Worm (Caenorhabditis elegans) whole organism, L4 larva: Measurements from ENCODE around the gene W06E11.1.

Experiments
- D1046.2 ChIP-seq: fragments of 200-800 bp; sonication (Bioruptor generic); IDR thresholded peaks from 2 replicates; pipeline ENCODE4 v1.3.6; 2022; ENCODE audit warnings: missing genetic modification characterization, missing compliant biosample characterization
- F26F4.8 ChIP-seq: fragments of 200-800 bp; sonication (Bioruptor generic); conservative IDR thresholded peaks from 2 replicates; pipeline ENCODE4 v1.3.6; 2022; ENCODE audit warnings: missing genetic modification characterization, missing compliant biosample characterization
- F37D6.2 ChIP-seq: sonication (generic microtip); optimal IDR thresholded peaks from 2 replicates; lab custom pipeline; 2016; ENCODE audit warnings: mild to moderate bottlenecking, missing genetic modification characterization, missing compliant biosample characterization
- F49E8.2 ChIP-seq: sonication (generic microtip); optimal IDR thresholded peaks from 2 replicates; lab custom pipeline; 2016; ENCODE audit warnings: missing compliant biosample characterization, mild to moderate bottlenecking, missing genetic modification characterization, borderline replicate concordance
- R02D3.7 ChIP-seq: fragments of 150-350 bp; sonication (generic microtip); optimal IDR thresholded peaks from 3 replicates; lab custom pipeline; 2014; ENCODE audit warnings: missing biosample characterization, missing genetic modification characterization
- Y105C5A.15 ChIP-seq: fragments of 200-800 bp; sonication (Bioruptor generic); IDR thresholded peaks from 2 replicates; pipeline ENCODE4 v1.3.6; 2022; ENCODE audit warnings: missing genetic modification characterization, missing compliant biosample characterization
- aha-1 ChIP-seq: fragments of 150-350 bp; peaks from one replicate; lab custom pipeline; 2014; ENCODE audit warnings: missing biosample characterization, missing genetic modification characterization
- ama-1 ChIP-seq: fragments of 150-350 bp; optimal IDR thresholded peaks from 2 replicates; lab custom pipeline; 2014; ENCODE audit warnings: inconsistent platforms, mixed read lengths
- ceh-28 ChIP-seq: fragments of 150-350 bp; optimal IDR thresholded peaks from 2 replicates; lab custom pipeline; 2014; ENCODE audit warnings: missing biosample characterization, missing genetic modification reagents, missing genetic modification characterization
- ceh-44 ChIP-seq: fragments of 200-800 bp; sonication (Bioruptor generic); IDR thresholded peaks from 2 replicates; pipeline ENCODE4 v1.3.6; 2022; ENCODE audit warnings: missing genetic modification reagents, missing genetic modification characterization, missing compliant biosample characterization
- ces-1 ChIP-seq: fragments of 150-350 bp; sonication (generic microtip); optimal IDR thresholded peaks from 4 replicates; lab custom pipeline; 2014; ENCODE audit warnings: missing biosample characterization, missing genetic modification reagents, missing genetic modification characterization
- ctbp-1 ChIP-seq: fragments of 200-800 bp; sonication (Bioruptor generic); IDR thresholded peaks from 2 replicates; pipeline ENCODE4 v1.3.6; 2022; ENCODE audit warnings: missing genetic modification reagents, missing genetic modification characterization, missing compliant biosample characterization
- daf-16 ChIP-seq, 3 experiments: sonication (generic microtip); optimal IDR thresholded peaks; 2 replicates each; lab custom pipeline; 2016 to 2017; ENCODE audit warnings: missing genetic modification characterization in 3 of 3, missing genetic modification reagents in 3 of 3, mild to moderate bottlenecking in 2 of 3, missing compliant biosample characterization in 2 of 3, missing biosample characterization in 1 of 3, moderate library complexity in 1 of 3
- daf-8 ChIP-seq: fragments of 200-800 bp; sonication (Bioruptor generic); IDR thresholded peaks from 2 replicates; pipeline ENCODE4 v1.3.6; 2022; ENCODE audit warnings: missing genetic modification characterization, missing compliant biosample characterization
- dmd-6 ChIP-seq: fragments of 200-800 bp; sonication (Bioruptor generic); IDR thresholded peaks from 2 replicates; pipeline ENCODE4 v1.3.6; 2022; ENCODE audit warnings: missing genetic modification reagents, missing genetic modification characterization, missing compliant biosample characterization
- egl-43 ChIP-seq: fragments of 200-800 bp; sonication (Bioruptor generic); IDR thresholded peaks from 2 replicates; pipeline ENCODE4 v1.3.6; 2022; ENCODE audit warnings: missing genetic modification reagents, missing genetic modification characterization, missing compliant biosample characterization
- fkh-10 ChIP-seq: fragments of 150-350 bp; optimal IDR thresholded peaks from 2 replicates; lab custom pipeline; 2014; ENCODE audit warnings: missing biosample characterization, missing genetic modification reagents, missing genetic modification characterization
- hif-1 ChIP-seq, 2 experiments: sonication (generic microtip); optimal IDR thresholded peaks; 2 replicates each; lab custom pipeline; 2016 to 2017; ENCODE audit warnings: missing compliant biosample characterization in 2 of 2, missing genetic modification characterization in 2 of 2, missing genetic modification reagents in 2 of 2, missing genotype in 2 of 2, mild to moderate bottlenecking in 1 of 2
- hlh-11 ChIP-seq: fragments of 200-800 bp; sonication (Bioruptor generic); optimal IDR thresholded peaks from 2 replicates; lab custom pipeline; 2018; ENCODE audit warnings: mild to moderate bottlenecking, missing genetic modification characterization, missing compliant biosample characterization
- hlh-30 ChIP-seq: sonication (generic microtip); optimal IDR thresholded peaks from 2 replicates; lab custom pipeline; 2017; ENCODE audit warnings: antibody characterized with exemption, mild to moderate bottlenecking, missing genetic modification characterization, missing compliant biosample characterization; ENCODE audit not compliant: insufficient read depth
- hmg-1.1 ChIP-seq: fragments of 200-800 bp; sonication (Bioruptor generic); IDR thresholded peaks from 2 replicates; pipeline ENCODE4 v1.3.6; 2022; ENCODE audit warnings: missing genetic modification reagents, missing genetic modification characterization, missing compliant biosample characterization
- lin-13 ChIP-seq: fragments of 150-350 bp; optimal IDR thresholded peaks from 2 replicates; lab custom pipeline; 2014; ENCODE audit warnings: missing biosample characterization, missing genetic modification reagents, missing genetic modification characterization
- lin-38 ChIP-seq: fragments of 200-800 bp; sonication (Bioruptor generic); IDR thresholded peaks from 2 replicates; pipeline ENCODE4 v1.3.6; 2022; ENCODE audit warnings: missing genetic modification reagents, missing genetic modification characterization, missing compliant biosample characterization
- lin-39 ChIP-seq: fragments of 150-350 bp; optimal IDR thresholded peaks from 2 replicates; lab custom pipeline; 2014; ENCODE audit warnings: missing biosample characterization, missing genetic modification reagents, missing genetic modification characterization
- lsy-2 ChIP-seq, 2 experiments: fragments of 150-350 bp in 1 of 2; sonication (generic microtip) in 1 of 2; optimal IDR thresholded peaks; 2 replicates each; lab custom pipeline; 2014 to 2017; ENCODE audit warnings: missing biosample characterization in 2 of 2, missing genetic modification characterization in 2 of 2
- madf-5 ChIP-seq, 2 experiments: fragments of 200-800 bp; sonication (Bioruptor generic); IDR thresholded peaks; 2 replicates each; pipeline ENCODE4 v1.3.6; 2022; ENCODE audit warnings: missing compliant biosample characterization in 2 of 2, missing genetic modification characterization in 2 of 2
- mdl-1 ChIP-seq, 2 experiments: fragments of 150-350 bp in 1 of 2; sonication (generic microtip) in 1 of 2; optimal IDR thresholded peaks; 2 replicates each; lab custom pipeline; 2014 to 2017; ENCODE audit warnings: missing biosample characterization in 2 of 2, missing genetic modification characterization in 2 of 2
- mep-1 ChIP-seq: fragments of 150-350 bp; sonication (generic microtip); optimal IDR thresholded peaks from 3 replicates; lab custom pipeline; 2014; ENCODE audit warnings: missing biosample characterization, missing genetic modification characterization
- nhr-10 ChIP-seq: fragments of 150-350 bp; optimal IDR thresholded peaks from 2 replicates; lab custom pipeline; 2014; ENCODE audit warnings: missing biosample characterization, missing genetic modification characterization
- nhr-11 ChIP-seq: fragments of 150-350 bp; optimal IDR thresholded peaks from 2 replicates; lab custom pipeline; 2014; ENCODE audit warnings: missing biosample characterization, missing genetic modification characterization
- nhr-76 ChIP-seq: fragments of 150-350 bp; optimal IDR thresholded peaks from 2 replicates; lab custom pipeline; 2014; ENCODE audit warnings: missing biosample characterization, missing genetic modification characterization
- php-3 ChIP-seq: fragments of 200-800 bp; sonication (Bioruptor generic); IDR thresholded peaks from 2 replicates; pipeline ENCODE4 v1.3.6; 2022; ENCODE audit warnings: missing genetic modification reagents, missing genetic modification characterization, missing compliant biosample characterization
- rbr-2 ChIP-seq: sonication (generic microtip); optimal IDR thresholded peaks from 2 replicates; lab custom pipeline; 2016; ENCODE audit warnings: missing genotype, missing genetic modification characterization, missing compliant biosample characterization
- set-16 ChIP-seq: fragments of 200-800 bp; sonication (Bioruptor generic); IDR thresholded peaks from 2 replicates; pipeline ENCODE4 v1.3.6; 2022; ENCODE audit warnings: missing genetic modification reagents, missing genetic modification characterization, missing compliant biosample characterization
- unc-62 ChIP-seq, 3 experiments: fragments of 150-350 bp in 1 of 3; sonication (generic microtip); optimal IDR thresholded peaks in 2 of 3; peaks in 1 of 3; 1 replicate in 1 of 3; 2 replicates in 2 of 3; lab custom pipeline; 2014 to 2017; ENCODE audit warnings: missing biosample characterization in 3 of 3, missing genetic modification characterization in 3 of 3, missing genetic modification reagents in 3 of 3, missing genotype in 1 of 3
- zip-11 ChIP-seq: fragments of 200-800 bp; sonication (Bioruptor generic); IDR thresholded peaks from 2 replicates; pipeline ENCODE4 v1.3.6; 2022; ENCODE audit warnings: missing genetic modification characterization, missing compliant biosample characterization

The W06E11.1 gene

DNA sequence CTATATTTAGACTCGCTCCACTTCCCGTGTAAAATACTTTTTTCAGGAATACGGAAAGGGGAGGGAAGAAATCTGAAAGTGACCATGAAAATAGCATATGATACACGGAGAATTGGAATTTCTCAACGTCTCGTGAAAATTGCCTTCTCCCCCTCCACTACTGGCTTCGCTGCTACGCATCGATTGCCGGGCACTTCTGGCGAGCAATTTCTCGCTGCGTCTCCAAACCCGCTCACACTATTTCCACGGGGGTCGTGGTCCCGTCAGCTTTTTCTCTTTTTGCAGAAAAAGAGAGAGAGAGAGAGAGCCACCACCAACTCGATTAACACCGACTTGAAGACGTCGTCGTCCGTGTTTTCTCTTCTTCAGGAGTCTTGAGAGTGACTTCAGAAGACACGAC, 29.1 kb downstream of the W06E11.1 start:
- TF ChIP-seq hmg-1.1 (GFP tag; lab: Robert Waterston, UW), result peak; percentile 76
- peak; percentile 61 for TF ChIP-seq F37D6.2 (tag; lab: Kevin White, UChicago)
- peak; percentile 76 for TF ChIP-seq rbr-2 (tag; lab: Kevin White, UChicago)
- TF ChIP-seq mep-1 (tag; lab: Kevin White, UChicago), result peak; percentile 62
- TF ChIP-seq ctbp-1 (GFP tag; lab: Robert Waterston, UW), result peak; percentile 77
- peak; percentile 63 for TF ChIP-seq set-16 (GFP tag; lab: Robert Waterston, UW)
- no peak for TF ChIP-seq zip-11 (GFP tag; lab: Robert Waterston, UW)
- TF ChIP-seq ceh-28, result no peak
- peak in 1 of 2 experiments; percentile 10 for TF ChIP-seq unc-62 (GFP tag; optimal IDR thresholded peaks at IDR 0.05 in 1 of 2; lab: Kevin White, UChicago)
- no peak for TF ChIP-seq unc-62 (tag; optimal IDR thresholded peaks at IDR 0.05; lab: Kevin White, UChicago)
- peak; percentile 71 for TF ChIP-seq ces-1
- no peak for TF ChIP-seq lin-39 (tag; lab: Kevin White, UChicago)
- peak in 1 of 2 experiments; percentile 35 for TF ChIP-seq hif-1 (tag; optimal IDR thresholded peaks at IDR 0.05; lab: Kevin White, UChicago)
- TF ChIP-seq ama-1 (lab: Kevin White, UChicago), result no peak
- peak; percentile 7; the same call in 1 of the 2 replicates for TF ChIP-seq dmd-6 (GFP tag; lab: Robert Waterston, UW)
- peak; percentile 60; the same call in 1 of the 2 replicates for TF ChIP-seq egl-43 (GFP tag; lab: Robert Waterston, UW)
- TF ChIP-seq lin-38 (GFP tag; lab: Robert Waterston, UW), result peak; percentile 32
- peak; percentile 51 for TF ChIP-seq nhr-11
- TF ChIP-seq lin-13, result no peak
- TF ChIP-seq lsy-2 (tag; optimal IDR thresholded peaks at IDR 0.05; lab: Kevin White, UChicago), result peak in 1 of 2 experiments; percentile 65
- peak; percentile 77 for TF ChIP-seq fkh-10
- peak in 1 of 2 experiments; percentile 64 for TF ChIP-seq mdl-1 (tag; optimal IDR thresholded peaks at IDR 0.05; lab: Kevin White, UChicago)
- peak; percentile 73 for TF ChIP-seq hlh-30 (tag; lab: Kevin White, UChicago)
- TF ChIP-seq hlh-11 (tag; lab: Kevin White, UChicago), result peak; percentile 30

DNA sequence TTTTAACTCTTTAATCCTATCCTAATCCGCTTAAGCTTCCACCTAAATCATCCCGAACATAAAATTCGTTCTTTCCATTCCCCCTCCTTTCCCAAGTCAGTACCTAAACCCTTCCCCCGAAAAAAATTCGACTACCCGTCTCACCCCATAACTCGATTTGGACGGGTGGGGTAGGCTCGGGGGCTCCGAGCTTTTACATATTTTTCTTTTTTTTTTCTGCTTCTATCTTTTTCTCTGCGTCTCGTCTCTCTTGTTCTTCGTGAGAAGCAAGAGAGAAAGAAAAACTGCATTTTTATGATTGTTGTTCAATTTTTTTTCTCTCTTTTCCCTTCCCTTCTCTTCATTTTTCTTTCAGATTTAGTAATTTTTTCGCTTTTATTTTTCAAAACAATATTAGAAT, 33.6 kb downstream of the W06E11.1 start:
- TF ChIP-seq fkh-10 (peak; percentile 63), php-3 (GFP tag; lab: Robert Waterston, UW) (no peak), aha-1 (tag; lab: Kevin White, UChicago) (peak; percentile 77), ces-1 (peak; percentile 76), ctbp-1 (GFP tag; lab: Robert Waterston, UW) (peak; percentile 70), mep-1 (tag; lab: Kevin White, UChicago) (peak; percentile 44), ceh-28 (no peak), egl-43 (GFP tag; lab: Robert Waterston, UW) (0 out of 2 replicates have a peak, but pooled peaks have one; percentile 15), rbr-2 (tag; lab: Kevin White, UChicago) (peak; percentile 14)
- TF ChIP-seq, all 104 proteins: peak for 7

DNA sequence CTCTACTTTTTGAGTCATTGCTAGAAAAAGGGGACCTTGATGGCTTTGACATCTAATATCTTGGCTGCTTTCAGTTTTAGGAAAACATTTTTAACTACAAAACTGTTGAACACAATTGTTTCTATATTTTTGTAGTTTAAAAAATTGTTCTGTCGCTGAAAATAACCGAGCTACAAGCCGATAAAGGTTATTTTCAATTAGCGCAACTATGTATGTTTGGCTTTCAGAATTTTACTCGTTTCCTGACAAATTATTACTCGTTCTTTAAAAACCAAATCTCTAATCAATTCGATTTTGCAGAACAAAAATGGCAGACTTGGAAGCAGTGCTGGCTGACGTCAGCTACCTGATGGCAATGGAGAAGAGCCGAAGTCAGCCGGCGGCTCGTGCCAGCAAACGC, 34.0 kb downstream of the W06E11.1 start, which contains the start of gene grk-2:
grk-2 (plus strand) TSS at position 301 of the 400 bp plus-strand sequence.
- TF ChIP-seq F49E8.2, result no peak
- TF ChIP-seq D1046.2 (GFP tag; lab: Robert Waterston, UW), result no peak
- no peak for TF ChIP-seq F26F4.8
- TF ChIP-seq nhr-76 (tag; lab: Kevin White, UChicago), result no peak
- TF ChIP-seq Y105C5A.15 (GFP tag; lab: Robert Waterston, UW), result no peak
- no peak for TF ChIP-seq ceh-44 (GFP tag; lab: Robert Waterston, UW)
- no peak for TF ChIP-seq nhr-10 (tag; lab: Kevin White, UChicago)
- TF ChIP-seq aha-1 (tag; lab: Kevin White, UChicago), result no peak
- no peak for TF ChIP-seq madf-5 (GFP tag; IDR thresholded peaks at IDR 0.05; lab: Robert Waterston, UW)
- TF ChIP-seq R02D3.7 (tag; lab: Kevin White, UChicago), result no peak
- TF ChIP-seq mep-1 (tag; lab: Kevin White, UChicago), result no peak
- no peak for TF ChIP-seq daf-8 (GFP tag; lab: Robert Waterston, UW)
- no peak for TF ChIP-seq daf-16 (GFP tag; optimal IDR thresholded peaks at IDR 0.05; lab: Kevin White, UChicago)
- no peak for TF ChIP-seq daf-16 (tag; optimal IDR thresholded peaks at IDR 0.05; lab: Kevin White, UChicago)
- TF ChIP-seq, all 104 proteins: peak for 0
